Worm (Caenorhabditis elegans) whole organism, late embryonic: ENCODE results near the gene B0218.5.

ENCODE experiments used
- ahr-1 ChIP-seq: sonication (generic microtip); optimal IDR thresholded peaks from 2 replicates; lab custom pipeline; 2016; ENCODE audit warnings: missing genetic modification characterization, missing compliant biosample characterization
- ama-1 ChIP-seq: fragments of 150-350 bp; optimal IDR thresholded peaks from 2 replicates; lab custom pipeline; 2014
- ceh-18 ChIP-seq: sonication (generic microtip); optimal IDR thresholded peaks from 2 replicates; lab custom pipeline; 2016; ENCODE audit warnings: missing genetic modification characterization, missing compliant biosample characterization
- ceh-2 ChIP-seq: sonication (generic microtip); optimal IDR thresholded peaks from 2 replicates; lab custom pipeline; 2016; ENCODE audit warnings: missing genotype, missing genetic modification characterization, missing compliant biosample characterization
- ceh-31 ChIP-seq: sonication (generic microtip); optimal IDR thresholded peaks from 2 replicates; lab custom pipeline; 2016; ENCODE audit warnings: missing genetic modification characterization, missing compliant biosample characterization
- ceh-45 ChIP-seq: fragments of 200-800 bp; sonication (Bioruptor generic); IDR thresholded peaks from 2 replicates; pipeline ENCODE4 v1.3.6; 2022; ENCODE audit warnings: missing genetic modification reagents, missing genetic modification characterization, missing compliant biosample characterization
- ceh-48 ChIP-seq: sonication (generic microtip); optimal IDR thresholded peaks from 2 replicates; lab custom pipeline; 2016; ENCODE audit warnings: missing genetic modification characterization, inconsistent platforms, missing compliant biosample characterization
- ceh-9 ChIP-seq: sonication (generic microtip); optimal IDR thresholded peaks from 2 replicates; lab custom pipeline; 2016; ENCODE audit warnings: mild to moderate bottlenecking, missing genetic modification characterization, inconsistent platforms, missing compliant biosample characterization
- dve-1 ChIP-seq: sonication (generic microtip); optimal IDR thresholded peaks from 2 replicates; lab custom pipeline; 2017; ENCODE audit warnings: antibody characterized with exemption, mild to moderate bottlenecking, missing genetic modification characterization, missing compliant biosample characterization
- elt-2 ChIP-seq: sonication (generic microtip); optimal IDR thresholded peaks from 2 replicates; lab custom pipeline; 2016; ENCODE audit warnings: missing genetic modification reagents, missing genetic modification characterization, missing compliant biosample characterization
- elt-4 ChIP-seq: sonication (generic microtip); optimal IDR thresholded peaks from 2 replicates; lab custom pipeline; 2016; ENCODE audit warnings: missing genetic modification characterization, missing compliant biosample characterization
- ets-4 ChIP-seq: sonication (generic microtip); optimal IDR thresholded peaks from 2 replicates; lab custom pipeline; 2016; ENCODE audit warnings: missing genetic modification characterization, missing compliant biosample characterization
- eyg-1 ChIP-seq: sonication (generic microtip); optimal IDR thresholded peaks from 2 replicates; lab custom pipeline; 2016; ENCODE audit warnings: missing genotype, missing genetic modification characterization, missing compliant biosample characterization
- fkh-6 ChIP-seq: sonication (generic microtip); optimal IDR thresholded peaks from 2 replicates; lab custom pipeline; 2016; ENCODE audit warnings: missing genetic modification characterization, missing compliant biosample characterization
- hlh-13 ChIP-seq: fragments of 200-800 bp; sonication (Bioruptor generic); optimal IDR thresholded peaks from 2 replicates; lab custom pipeline; 2018; ENCODE audit warnings: mild to moderate bottlenecking, missing genetic modification characterization, missing compliant biosample characterization
- hlh-30 ChIP-seq: sonication (generic microtip); optimal IDR thresholded peaks from 2 replicates; lab custom pipeline; 2017; ENCODE audit warnings: antibody characterized with exemption, missing genetic modification characterization, missing compliant biosample characterization; ENCODE audit not compliant: insufficient read depth
- hlh-6 ChIP-seq: sonication (generic microtip); optimal IDR thresholded peaks from 2 replicates; lab custom pipeline; 2016; ENCODE audit warnings: missing genotype, missing genetic modification characterization, missing compliant biosample characterization
- lim-6 ChIP-seq: sonication (generic microtip); optimal IDR thresholded peaks from 2 replicates; lab custom pipeline; 2016; ENCODE audit warnings: missing genetic modification characterization, missing compliant biosample characterization
- lin-11 ChIP-seq: fragments of 200-800 bp; sonication (Bioruptor generic); optimal IDR thresholded peaks from 2 replicates; lab custom pipeline; 2018; ENCODE audit warnings: mild to moderate bottlenecking, missing genetic modification characterization, missing compliant biosample characterization
- mec-3 ChIP-seq: sonication (generic microtip); optimal IDR thresholded peaks from 2 replicates; lab custom pipeline; 2016; ENCODE audit warnings: borderline replicate concordance, missing genetic modification characterization, missing compliant biosample characterization
- nfya-1 ChIP-seq: sonication (generic microtip); optimal IDR thresholded peaks from 2 replicates; lab custom pipeline; 2017; ENCODE audit warnings: missing genetic modification characterization, mild to moderate bottlenecking, missing compliant biosample characterization, antibody characterized with exemption, moderate library complexity
- nhr-232 ChIP-seq: sonication (generic microtip); optimal IDR thresholded peaks from 2 replicates; lab custom pipeline; 2016; ENCODE audit warnings: missing genetic modification characterization, missing compliant biosample characterization
- npax-4 ChIP-seq: sonication (generic microtip); optimal IDR thresholded peaks from 2 replicates; lab custom pipeline; 2016; ENCODE audit warnings: missing genetic modification characterization, missing compliant biosample characterization
- pag-3 ChIP-seq: sonication (generic microtip); optimal IDR thresholded peaks from 2 replicates; lab custom pipeline; 2016; ENCODE audit warnings: missing compliant biosample characterization, missing genetic modification characterization, borderline replicate concordance
- pha-2 ChIP-seq: sonication (generic microtip); optimal IDR thresholded peaks from 2 replicates; lab custom pipeline; 2017; ENCODE audit warnings: mild to moderate bottlenecking, missing genetic modification characterization, missing compliant biosample characterization
- pha-4 ChIP-seq: fragments of 150-350 bp; optimal IDR thresholded peaks from 2 replicates; lab custom pipeline; 2018; ENCODE audit warnings: missing biosample characterization, missing genetic modification reagents, missing genetic modification characterization
- rnt-1 ChIP-seq: sonication (generic microtip); optimal IDR thresholded peaks from 2 replicates; lab custom pipeline; 2016; ENCODE audit warnings: missing genetic modification characterization, missing compliant biosample characterization
- sdc-2 ChIP-seq: sonication (generic microtip); optimal IDR thresholded peaks from 2 replicates; lab custom pipeline; 2016; ENCODE audit warnings: missing genotype, missing genetic modification characterization, missing compliant biosample characterization
- sox-2 ChIP-seq: fragments of 200-800 bp; sonication (Bioruptor generic); IDR thresholded peaks from 2 replicates; pipeline ENCODE4 v1.3.6; 2022; ENCODE audit warnings: missing genetic modification reagents, missing genetic modification characterization, missing compliant biosample characterization
- syd-9 ChIP-seq: sonication (generic microtip); optimal IDR thresholded peaks from 2 replicates; lab custom pipeline; 2016; ENCODE audit warnings: mild to moderate bottlenecking, missing genetic modification characterization, moderate library complexity, missing compliant biosample characterization
- tbx-7 ChIP-seq: sonication (generic microtip); optimal IDR thresholded peaks from 2 replicates; lab custom pipeline; 2016; ENCODE audit warnings: missing genotype, missing genetic modification characterization, missing compliant biosample characterization
- ttx-3 ChIP-seq: sonication (generic microtip); optimal IDR thresholded peaks from 2 replicates; lab custom pipeline; 2016; ENCODE audit warnings: missing genetic modification reagents, missing genetic modification characterization, missing compliant biosample characterization
- unc-3 ChIP-seq, 2 experiments: fragments of 200-800 bp in 1 of 2; sonication (Bioruptor generic) in 1 of 2; sonication (generic microtip) in 1 of 2; conservative IDR thresholded peaks in 1 of 2; optimal IDR thresholded peaks in 1 of 2; 2 replicates each; pipeline versions ENCODE4 v1.3.6 to Lab custom; 2016 to 2022; ENCODE audit warnings: missing compliant biosample characterization in 2 of 2, missing genetic modification characterization in 2 of 2, missing genetic modification reagents in 1 of 2
- unc-42 ChIP-seq: sonication (generic microtip); optimal IDR thresholded peaks from 2 replicates; lab custom pipeline; 2016; ENCODE audit warnings: missing genotype, missing genetic modification characterization, missing compliant biosample characterization
- unc-86 ChIP-seq: sonication (generic microtip); optimal IDR thresholded peaks from 2 replicates; lab custom pipeline; 2016; ENCODE audit warnings: missing genetic modification characterization, missing compliant biosample characterization
- zip-5 ChIP-seq: sonication (generic microtip); optimal IDR thresholded peaks from 2 replicates; lab custom pipeline; 2016; ENCODE audit warnings: missing genetic modification characterization, missing compliant biosample characterization
- ztf-16 ChIP-seq: sonication (generic microtip); optimal IDR thresholded peaks from 2 replicates; lab custom pipeline; 2017; ENCODE audit warnings: missing genetic modification characterization, missing compliant biosample characterization

B0218.5 gene

ce11 chrIV:8165950-8166349, 8.9 kb upstream of the B0218.5 start, which contains the start of gene B0218.7:
Gene B0218.7 (minus strand): TSS chrIV:8166050.
- no peak for TF ChIP-seq npax-4
- no peak for TF ChIP-seq unc-42 (tag; lab: Kevin White, UChicago)
- no peak for TF ChIP-seq sdc-2 (tag; lab: Kevin White, UChicago)
- no peak for TF ChIP-seq hlh-13
- no peak for TF ChIP-seq unc-86
- TF ChIP-seq ceh-45 (GFP tag; lab: Robert Waterston, UW), result no peak
- no peak for TF ChIP-seq syd-9 (tag; lab: Kevin White, UChicago)
- TF ChIP-seq, all 69 proteins: peak for 0

- TF ChIP-seq ama-1 (lab: Kevin White, UChicago), result no peak
- no peak for TF ChIP-seq ceh-31 (tag; lab: Kevin White, UChicago)
- no peak for TF ChIP-seq elt-4 (tag; lab: Kevin White, UChicago)
- TF ChIP-seq ahr-1, result no peak
- no peak for TF ChIP-seq pha-4
- no peak for TF ChIP-seq ttx-3 (tag; lab: Kevin White, UChicago)
- TF ChIP-seq ets-4 (tag; lab: Kevin White, UChicago), result no peak
- no peak for TF ChIP-seq fkh-6 (tag; lab: Kevin White, UChicago)
- TF ChIP-seq nfya-1, result no peak
- no peak for TF ChIP-seq syd-9 (tag; lab: Kevin White, UChicago)
- no peak for TF ChIP-seq hlh-30 (tag; lab: Kevin White, UChicago)
- no peak for TF ChIP-seq zip-5 (tag; lab: Kevin White, UChicago)
- TF ChIP-seq tbx-7, result no peak
- no peak for TF ChIP-seq rnt-1 (tag; lab: Kevin White, UChicago)
- TF ChIP-seq ceh-18 (tag; lab: Kevin White, UChicago), result no peak
- no peak for TF ChIP-seq lin-11 (tag; lab: Kevin White, UChicago)
- TF ChIP-seq hlh-6 (tag; lab: Kevin White, UChicago), result no peak
- TF ChIP-seq sox-2 (GFP tag; lab: Robert Waterston, UW), result no peak
These were observed 7.5 kb upstream of the B0218.5 start for ce11 chrIV:8164515-8164914.

- TF ChIP-seq elt-2 (tag; lab: Kevin White, UChicago) (peak; percentile 4), unc-42 (tag; lab: Kevin White, UChicago) (no peak)
These were observed 6.6 kb upstream of the B0218.5 start, which contains the start of gene clec-51 for ce11 chrIV:8163687-8164086. Gene clec-51 (minus strand): TSS chrIV:8163800.

- no peak for TF ChIP-seq hlh-13
- TF ChIP-seq eyg-1 (tag; lab: Kevin White, UChicago), result no peak
- TF ChIP-seq ceh-31 (tag; lab: Kevin White, UChicago), result no peak
- no peak for TF ChIP-seq nhr-232 (tag; lab: Kevin White, UChicago)
- TF ChIP-seq pag-3 (tag; lab: Kevin White, UChicago), result no peak
These were observed 4.7 kb upstream of the B0218.5 start for ce11 chrIV:8161774-8162173.

- TF ChIP-seq lim-6 (no peak), ceh-48 (tag; lab: Kevin White, UChicago) (no peak), pha-2 (tag; lab: Kevin White, UChicago) (no peak), mec-3 (tag; lab: Kevin White, UChicago) (no peak), ceh-18 (tag; lab: Kevin White, UChicago) (no peak)
These were observed 2.9 kb upstream of the B0218.5 start for ce11 chrIV:8159995-8160394.

ce11 chrIV:8159087-8159486, 2.0 kb upstream of the B0218.5 start, which contains the start of gene faah-1:
Gene faah-1 (plus strand): TSS chrIV:8159387.
- TF ChIP-seq dve-1 (tag; lab: Kevin White, UChicago) (no peak), ama-1 (lab: Kevin White, UChicago) (no peak), ztf-16 (tag; lab: Kevin White, UChicago) (no peak), rnt-1 (tag; lab: Kevin White, UChicago) (no peak), ets-4 (tag; lab: Kevin White, UChicago) (no peak), ceh-9 (tag; lab: Kevin White, UChicago) (no peak), unc-3 (GFP tag; conservative IDR thresholded peaks at IDR 0.05; lab: Robert Waterston, UW) (no peak), unc-3 (tag; optimal IDR thresholded peaks at IDR 0.05; lab: Kevin White, UChicago) (no peak), hlh-6 (tag; lab: Kevin White, UChicago) (no peak), nhr-232 (tag; lab: Kevin White, UChicago) (no peak), ceh-2 (no peak), lim-6 (no peak)
